Worm (Caenorhabditis elegans) whole organism, midembryonic: ENCODE data around the gene ttbk-2.1.
A peak's percentile ranks its signal among the peaks of the same experiment; 100 is the strongest.
"Not testable (repeated sequence)": the region's sequence is repeated elsewhere in the genome, so short reads cannot be mapped to it uniquely, and the experiment has no call there.

ENCODE experiments used
- T22C8.4 ChIP-seq: fragments of 200-800 bp; sonication (Bioruptor generic); IDR thresholded peaks from 2 replicates; pipeline ENCODE4 v1.3.6; 2022; ENCODE audit warnings: missing genetic modification characterization, missing compliant biosample characterization
- cog-1 ChIP-seq: sonication (generic microtip); optimal IDR thresholded peaks from 2 replicates; lab custom pipeline; 2016; ENCODE audit warnings: missing genetic modification characterization, missing compliant biosample characterization
- flt-1 ChIP-seq: fragments of 200-800 bp; sonication (Bioruptor generic); IDR thresholded peaks from 2 replicates; pipeline ENCODE4 v1.3.6; 2022; ENCODE audit warnings: missing genetic modification characterization, missing compliant biosample characterization
- klf-2 ChIP-seq: fragments of 200-800 bp; sonication (Bioruptor generic); conservative IDR thresholded peaks from 2 replicates; pipeline ENCODE4 v1.3.6; 2022; ENCODE audit warnings: missing genetic modification reagents, missing genetic modification characterization, missing compliant biosample characterization
- med-1 ChIP-seq: sonication (generic microtip); optimal IDR thresholded peaks from 2 replicates; lab custom pipeline; 2017; ENCODE audit warnings: missing genetic modification characterization, mild to moderate bottlenecking, missing compliant biosample characterization, antibody characterized with exemption, missing genetic modification reagents; ENCODE audit not compliant: insufficient read depth
- ref-1 ChIP-seq: fragments of 200-800 bp; sonication (Bioruptor generic); conservative IDR thresholded peaks from 2 replicates; pipeline ENCODE4 v1.3.6; 2022; ENCODE audit warnings: missing genetic modification reagents, missing genetic modification characterization, missing compliant biosample characterization
- tab-1 ChIP-seq: fragments of 200-800 bp; sonication (Bioruptor generic); IDR thresholded peaks from 2 replicates; pipeline ENCODE4 v1.3.6; 2022; ENCODE audit warnings: missing genetic modification characterization, missing compliant biosample characterization
- ztf-23 ChIP-seq: fragments of 200-800 bp; sonication (Bioruptor generic); IDR thresholded peaks from 2 replicates; pipeline ENCODE4 v1.3.6; 2022; ENCODE audit warnings: missing genetic modification reagents, missing genetic modification characterization, missing compliant biosample characterization
- ztf-29 ChIP-seq: fragments of 200-800 bp; sonication (Bioruptor generic); IDR thresholded peaks from 2 replicates; pipeline ENCODE4 v1.3.6; 2022; ENCODE audit warnings: missing genetic modification reagents, missing genetic modification characterization, missing compliant biosample characterization

Gene ttbk-2.1

ce11 chrIV:5258385-5258784 lies at the start of gene ttbk-2.1:
Gene ttbk-2.1, plus strand, starts transcription at chrIV:5258685.
- TF ChIP-seq ztf-23; ref-1; klf-2 (GFP tag; lab: Robert Waterston, UW): not testable (repeated sequence)

ce11 chrIV:5209390-5209789 lies 49.1 kb upstream of the ttbk-2.1 start, which contains the start of the genes Y59E9AL.36 and nbet-1:
Gene Y59E9AL.36, minus strand, starts transcription at chrIV:5209481.
Gene nbet-1, plus strand, starts transcription at chrIV:5209501.
- TF ChIP-seq cog-1 (tag; lab: Kevin White, UChicago) (peak; percentile 39), ref-1 (no peak)

- TF ChIP-seq ref-1 (no peak), med-1 (no peak), ztf-29 (no peak), ztf-23 (no peak), T22C8.4 (no peak), flt-1 (no peak), cog-1 (tag; lab: Kevin White, UChicago) (no peak)
Measured at ce11 chrIV:5210606-5211005, 47.9 kb upstream of the ttbk-2.1 start.

- TF ChIP-seq T22C8.4 (no peak), cog-1 (tag; lab: Kevin White, UChicago) (no peak), flt-1 (no peak), ztf-23 (no peak)
Measured at ce11 chrIV:5215092-5215491, 43.4 kb upstream of the ttbk-2.1 start, which contains the start of gene Y59E9AL.4. Gene Y59E9AL.4, minus strand, starts transcription at chrIV:5215192.

ce11 chrIV:5216349-5216748 lies 42.1 kb upstream of the ttbk-2.1 start:
- TF ChIP-seq T22C8.4 (no peak), tab-1 (GFP tag; lab: Robert Waterston, UW) (no peak), klf-2 (GFP tag; lab: Robert Waterston, UW) (no peak), med-1 (no peak), ztf-29 (no peak), cog-1 (tag; lab: Kevin White, UChicago) (no peak), ztf-23 (no peak), ref-1 (no peak), flt-1 (no peak)

- not testable (repeated sequence) for TF ChIP-seq ztf-23; ref-1; tab-1 (GFP tag; lab: Robert Waterston, UW)
Measured at ce11 chrIV:5218496-5218895, 40.0 kb upstream of the ttbk-2.1 start, which contains the start of gene nsph-4.2. Gene nsph-4.2, plus strand, starts transcription at chrIV:5218796.

- no peak for TF ChIP-seq cog-1 (tag; lab: Kevin White, UChicago)
- no peak for TF ChIP-seq ztf-29
- no peak for TF ChIP-seq flt-1
- no peak for TF ChIP-seq klf-2 (GFP tag; lab: Robert Waterston, UW)
- TF ChIP-seq ztf-23 = no peak
- TF ChIP-seq ref-1 = no peak
- no peak for TF ChIP-seq tab-1 (GFP tag; lab: Robert Waterston, UW)
- TF ChIP-seq med-1 = no peak
- TF ChIP-seq T22C8.4 = no peak
Measured at ce11 chrIV:5221721-5222120, 36.8 kb upstream of the ttbk-2.1 start.

ce11 chrIV:5224238-5224637 lies 34.2 kb upstream of the ttbk-2.1 start, which contains the start of gene Y59E9AL.8:
Gene Y59E9AL.8, minus strand, starts transcription at chrIV:5224338.
- TF ChIP-seq ztf-23 = no peak
- TF ChIP-seq med-1 = no peak
- TF ChIP-seq klf-2 (GFP tag; lab: Robert Waterston, UW) = no peak
- no peak for TF ChIP-seq ref-1

ce11 chrIV:5225277-5225822 lies 33.1 kb upstream of the ttbk-2.1 start, which contains the start of gene cylc-1:
Gene cylc-1, minus strand, starts transcription at chrIV:5225772.
- not testable (repeated sequence) for TF ChIP-seq ref-1, T22C8.4, ztf-23

- TF ChIP-seq T22C8.4, flt-1, med-1: not testable (repeated sequence)
Measured at ce11 chrIV:5226552-5226951, 31.9 kb upstream of the ttbk-2.1 start, which contains the start of gene nsph-4.1. Gene nsph-4.1, plus strand, starts transcription at chrIV:5226852.

ce11 chrIV:5228619-5229018 lies 29.9 kb upstream of the ttbk-2.1 start, which contains the start of gene thn-6:
Gene thn-6, plus strand, starts transcription at chrIV:5228919.
- no peak for TF ChIP-seq ztf-29
- no peak for TF ChIP-seq cog-1 (tag; lab: Kevin White, UChicago)
- no peak for TF ChIP-seq T22C8.4
- TF ChIP-seq flt-1 = no peak
- TF ChIP-seq med-1 = no peak
- no peak for TF ChIP-seq ztf-23
- TF ChIP-seq tab-1 (GFP tag; lab: Robert Waterston, UW) = no peak
- TF ChIP-seq ref-1 = no peak
- no peak for TF ChIP-seq klf-2 (GFP tag; lab: Robert Waterston, UW)

ce11 chrIV:5230530-5230929 lies 28.0 kb upstream of the ttbk-2.1 start, which contains the start of gene thn-5:
Gene thn-5, plus strand, starts transcription at chrIV:5230830.
- TF ChIP-seq klf-2 (GFP tag; lab: Robert Waterston, UW) (no peak), flt-1 (no peak), ztf-29 (no peak), T22C8.4 (no peak), tab-1 (GFP tag; lab: Robert Waterston, UW) (no peak), med-1 (no peak), ztf-23 (no peak), cog-1 (tag; lab: Kevin White, UChicago) (no peak), ref-1 (no peak)
